Fruit fly (Drosophila melanogaster) S2 (cell line): ENCODE results near the gene CG3104.

Experiments
- CG8478 ChIP-seq: fragments of >200 bp; optimal IDR thresholded peaks from 2 replicates; lab custom pipeline; 2018
- CTCF ChIP-seq, 2 experiments: fragments of >200 bp; optimal IDR thresholded peaks; 2 replicates each; lab custom pipeline; 2018

CG3104 gene

dm6 chr2L:2802527-2802926 lies 53.1 kb downstream of the CG3104 start:
- TF ChIP-seq CTCF (optimal IDR thresholded peaks at IDR 0.05; lab: Kevin White, UChicago) (no peak), CG8478 (no peak)

- TF ChIP-seq CTCF (optimal IDR thresholded peaks at IDR 0.05; lab: Kevin White, UChicago), result no peak
- TF ChIP-seq CG8478, result no peak
Observed at dm6 chr2L:2800956-2801776, 54.4 kb downstream of the CG3104 start.

- no peak for TF ChIP-seq CTCF (optimal IDR thresholded peaks at IDR 0.05; lab: Kevin White, UChicago)
- TF ChIP-seq CG8478, result no peak
Observed at dm6 chr2L:2799909-2800478, 55.6 kb downstream of the CG3104 start, which contains the start of gene Syt1. Gene Syt1, minus strand, starts transcription at chr2L:2799979.
